Fruit fly (Drosophila melanogaster) S2 (cell line): ENCODE results near the gene CG46523.

ENCODE experiments used
- CG8478 ChIP-seq: fragments of >200 bp; optimal IDR thresholded peaks from 2 replicates; lab custom pipeline; 2018
- CTCF ChIP-seq, 2 experiments: fragments of >200 bp; optimal IDR thresholded peaks; 2 replicates each; lab custom pipeline; 2018

DNA sequence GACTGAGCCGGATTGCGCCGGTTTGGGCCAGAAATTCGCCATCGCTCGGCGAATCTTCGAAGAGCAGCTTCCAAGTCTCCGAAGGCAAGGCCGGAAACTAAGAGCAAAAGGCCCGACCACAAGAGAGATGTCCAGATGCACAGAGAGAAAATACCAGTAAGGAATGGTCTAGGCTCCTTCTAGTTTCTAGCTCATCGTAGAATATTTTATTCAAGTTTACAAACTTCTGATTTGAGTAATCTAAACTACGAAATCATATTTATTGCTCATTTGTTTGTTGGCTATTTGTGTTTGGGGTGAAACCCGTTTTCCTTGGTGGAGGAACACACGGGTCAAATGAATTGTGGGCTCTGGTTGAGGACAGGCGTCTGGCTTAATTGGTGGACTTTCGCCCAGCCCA, 1.4 kb downstream of the CG46523 start:
- TF ChIP-seq CG8478 (lab: Kevin White, UChicago) (no peak), CTCF (optimal IDR thresholded peaks at IDR 0.05; lab: Kevin White, UChicago) (no peak)
